Worm (Caenorhabditis elegans): ENCODE data around the gene K07F5.17.

DNA sequence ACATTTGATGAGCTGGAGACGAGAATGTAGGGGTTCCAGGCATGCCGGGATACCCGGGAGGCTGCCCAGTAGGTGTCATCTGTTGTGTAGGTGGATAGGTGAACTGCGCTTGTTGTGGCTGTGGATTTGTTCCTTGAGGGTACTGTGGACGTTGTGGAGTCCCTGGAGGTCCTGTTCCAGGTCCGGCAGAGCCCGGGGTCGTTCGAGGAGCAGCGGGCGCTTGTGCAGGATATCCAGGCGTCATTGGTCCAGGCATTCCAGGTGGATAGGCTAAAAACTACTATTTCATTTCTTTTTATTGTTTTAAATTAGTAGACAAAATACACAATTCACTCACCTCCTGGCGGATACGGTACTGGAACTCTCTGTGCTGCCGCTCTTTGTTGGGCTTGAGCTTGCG is 46.9 kb upstream of the K07F5.17 start:
- TF ChIP-seq lsy-2 (tag; optimal IDR thresholded peaks at IDR 0.05) (no peak), mep-1 (tag; optimal IDR thresholded peaks at IDR 0.05) (no peak), lin-13 (tag; optimal IDR thresholded peaks at IDR 0.05) (no peak), unc-62 (GFP tag; optimal IDR thresholded peaks at IDR 0.05) (no peak), elt-1 (tag; optimal IDR thresholded peaks at IDR 0.05; ENCODE audit: borderline replicate concordance, insufficient read depth) (no peak), nhr-12 (tag; optimal IDR thresholded peaks at IDR 0.05) (no peak)

All from whole organism, mixed stage, embryonic.